Worm (Caenorhabditis elegans) whole organism, L1 larva: ENCODE results near the gene srj-25.

Experiments used
- C16A3.4 ChIP-seq: fragments of 150-350 bp; optimal IDR thresholded peaks from 2 replicates; lab custom pipeline; 2014; ENCODE audit warnings: missing biosample characterization, missing genetic modification characterization
- alr-1 ChIP-seq: fragments of 200-800 bp; sonication (Bioruptor generic); optimal IDR thresholded peaks from 2 replicates; lab custom pipeline; 2018; ENCODE audit warnings: borderline replicate concordance, mild to moderate bottlenecking, missing genetic modification characterization, missing compliant biosample characterization
- blmp-1 ChIP-seq: fragments of 150-350 bp; optimal IDR thresholded peaks from 2 replicates; lab custom pipeline; 2014; ENCODE audit warnings: missing biosample characterization, missing genetic modification characterization
- ceh-63 ChIP-seq: fragments of 200-800 bp; sonication (Bioruptor generic); optimal IDR thresholded peaks from 2 replicates; lab custom pipeline; 2018; ENCODE audit warnings: mild to moderate bottlenecking, missing genetic modification characterization, missing compliant biosample characterization
- ceh-8 ChIP-seq: fragments of 200-800 bp; sonication (Bioruptor generic); optimal IDR thresholded peaks from 2 replicates; lab custom pipeline; 2018; ENCODE audit warnings: mild to moderate bottlenecking, missing genetic modification characterization, moderate library complexity, missing compliant biosample characterization
- ces-1 ChIP-seq: fragments of 150-350 bp; optimal IDR thresholded peaks from 2 replicates; lab custom pipeline; 2014; ENCODE audit warnings: missing biosample characterization, missing genetic modification reagents, missing genetic modification characterization
- dpl-1 ChIP-seq, 3 experiments: fragments of 150-350 bp in 2 of 3; sonication (generic microtip) in 1 of 3; optimal IDR thresholded peaks; 2 replicates each; lab custom pipeline; 2014 to 2017; ENCODE audit warnings: missing biosample characterization in 3 of 3, missing genetic modification characterization in 3 of 3, missing genetic modification reagents in 3 of 3
- dsc-1 ChIP-seq: sonication (generic microtip); optimal IDR thresholded peaks from 2 replicates; lab custom pipeline; 2016; ENCODE audit warnings: mild to moderate bottlenecking, missing genetic modification characterization, missing compliant biosample characterization
- efl-1 ChIP-seq, 4 experiments: fragments of 150-350 bp; optimal IDR thresholded peaks in 3 of 4; peaks in 1 of 4; 1 replicate in 1 of 4; 2 replicates in 3 of 4; lab custom pipeline; 2014; ENCODE audit warnings: missing biosample characterization in 2 of 4, missing genetic modification characterization in 2 of 4, missing genetic modification reagents in 2 of 4
- efl-3 ChIP-seq: fragments of 200-800 bp; sonication (Bioruptor generic); optimal IDR thresholded peaks from 2 replicates; lab custom pipeline; 2018; ENCODE audit warnings: mild to moderate bottlenecking, missing genetic modification characterization, missing compliant biosample characterization
- ets-5 ChIP-seq: fragments of 200-800 bp; sonication (Bioruptor generic); IDR thresholded peaks from 2 replicates; pipeline ENCODE4 v1.3.6; 2022; ENCODE audit warnings: missing genetic modification characterization, missing compliant biosample characterization
- fkh-10 ChIP-seq: sonication (generic microtip); optimal IDR thresholded peaks from 2 replicates; lab custom pipeline; 2017; ENCODE audit warnings: missing biosample characterization, missing genetic modification reagents, missing genetic modification characterization
- fos-1 ChIP-seq: fragments of 150-350 bp; optimal IDR thresholded peaks from 2 replicates; lab custom pipeline; 2014; ENCODE audit warnings: missing biosample characterization, missing genetic modification characterization
- grh-1 ChIP-seq: fragments of 200-800 bp; sonication (Bioruptor generic); IDR thresholded peaks from 2 replicates; pipeline ENCODE4 v1.3.6; 2022; ENCODE audit warnings: missing genetic modification reagents, missing genetic modification characterization, missing compliant biosample characterization
- jun-1 ChIP-seq: fragments of 150-350 bp; optimal IDR thresholded peaks from 2 replicates; lab custom pipeline; 2014; ENCODE audit warnings: missing biosample characterization, missing genetic modification reagents, missing genetic modification characterization
- lsy-2 ChIP-seq, 2 experiments: fragments of 150-350 bp; optimal IDR thresholded peaks; 2 replicates each; lab custom pipeline; 2014; ENCODE audit warnings: missing biosample characterization in 2 of 2, missing genetic modification characterization in 2 of 2
- mdl-1 ChIP-seq, 2 experiments: fragments of 150-350 bp; optimal IDR thresholded peaks; 2 replicates each; lab custom pipeline; 2014 to 2017; ENCODE audit warnings: missing biosample characterization in 2 of 2, missing genetic modification characterization in 2 of 2, inconsistent platforms in 1 of 2
- mep-1 ChIP-seq: fragments of 150-350 bp; optimal IDR thresholded peaks from 2 replicates; lab custom pipeline; 2014; ENCODE audit warnings: missing biosample characterization, missing genetic modification characterization
- nhr-12 ChIP-seq: sonication (generic microtip); optimal IDR thresholded peaks from 2 replicates; lab custom pipeline; 2017; ENCODE audit warnings: missing biosample characterization, missing genetic modification characterization
- nhr-20 ChIP-seq: sonication (generic microtip); optimal IDR thresholded peaks from 2 replicates; lab custom pipeline; 2016; ENCODE audit warnings: mild to moderate bottlenecking, missing genetic modification characterization, missing compliant biosample characterization
- nhr-237 ChIP-seq: fragments of 150-350 bp; optimal IDR thresholded peaks from 2 replicates; lab custom pipeline; 2014; ENCODE audit warnings: missing biosample characterization, missing genetic modification characterization
- nhr-47 ChIP-seq: sonication (generic microtip); optimal IDR thresholded peaks from 2 replicates; lab custom pipeline; 2016; ENCODE audit warnings: mild to moderate bottlenecking, missing genetic modification characterization, moderate library complexity, missing compliant biosample characterization
- nhr-76 ChIP-seq: sonication (generic microtip); optimal IDR thresholded peaks from 2 replicates; lab custom pipeline; 2017; ENCODE audit warnings: missing biosample characterization, missing genetic modification characterization
- nhr-84 ChIP-seq: sonication (generic microtip); optimal IDR thresholded peaks from 2 replicates; lab custom pipeline; 2017; ENCODE audit warnings: missing biosample characterization, missing genetic modification characterization
- nhr-85 ChIP-seq: sonication (generic microtip); peaks from one replicate; lab custom pipeline; 2016; ENCODE audit warnings: missing genetic modification characterization, inconsistent platforms, missing compliant biosample characterization
- pqm-1 ChIP-seq: sonication (generic microtip); optimal IDR thresholded peaks from 3 replicates; lab custom pipeline; 2017; ENCODE audit warnings: missing biosample characterization, missing genetic modification characterization
- snu-23 ChIP-seq: sonication (generic microtip); optimal IDR thresholded peaks from 2 replicates; lab custom pipeline; 2016; ENCODE audit warnings: missing genetic modification characterization, missing compliant biosample characterization
- sox-4 ChIP-seq: sonication (generic microtip); optimal IDR thresholded peaks from 2 replicates; lab custom pipeline; 2016; ENCODE audit warnings: missing genetic modification characterization, missing compliant biosample characterization
- sup-37 ChIP-seq: fragments of 200-800 bp; sonication (Bioruptor generic); optimal IDR thresholded peaks from 2 replicates; lab custom pipeline; 2018; ENCODE audit warnings: mild to moderate bottlenecking, missing genetic modification characterization, missing compliant biosample characterization
- tlp-1 ChIP-seq: fragments of 150-350 bp; optimal IDR thresholded peaks from 2 replicates; lab custom pipeline; 2014; ENCODE audit warnings: missing biosample characterization, missing genetic modification characterization
- unc-130 ChIP-seq: fragments of 150-350 bp; optimal IDR thresholded peaks from 2 replicates; lab custom pipeline; 2017; ENCODE audit warnings: missing biosample characterization, missing genetic modification characterization, inconsistent platforms
- xbp-1 ChIP-seq: sonication (generic microtip); optimal IDR thresholded peaks from 2 replicates; lab custom pipeline; 2016; ENCODE audit warnings: missing genetic modification characterization, missing compliant biosample characterization
- zag-1 ChIP-seq: fragments of 150-350 bp; optimal IDR thresholded peaks from 2 replicates; lab custom pipeline; 2014; ENCODE audit warnings: missing biosample characterization, missing genetic modification characterization
- zip-4 ChIP-seq: fragments of 200-800 bp; sonication (Bioruptor generic); optimal IDR thresholded peaks from 2 replicates; lab custom pipeline; 2018; ENCODE audit warnings: mild to moderate bottlenecking, missing genetic modification characterization, moderate library complexity, missing compliant biosample characterization

The srj-25 gene

ce11 chrV:752679-753333 is 16.7 kb upstream of the srj-25 start, which contains the start of the genes str-262 and srp-1:
Gene str-262 (minus strand): TSS chrV:752779.
Gene srp-1 (plus strand): TSS chrV:753283.
- no peak for TF ChIP-seq nhr-84
- TF ChIP-seq mdl-1 (tag; optimal IDR thresholded peaks at IDR 0.05; lab: Kevin White, UChicago): no peak
- TF ChIP-seq nhr-12 (tag; lab: Kevin White, UChicago): no peak
- TF ChIP-seq fkh-10 (GFP tag; lab: Kevin White, UChicago): no peak
- TF ChIP-seq nhr-85 (tag; lab: Kevin White, UChicago): no peak
- TF ChIP-seq nhr-47 (tag; lab: Kevin White, UChicago): no peak
- no peak for TF ChIP-seq dsc-1 (tag; lab: Kevin White, UChicago)
- no peak for TF ChIP-seq unc-130 (tag; lab: Kevin White, UChicago)
- no peak for TF ChIP-seq xbp-1 (tag; lab: Kevin White, UChicago)
- no peak for TF ChIP-seq pqm-1
- TF ChIP-seq zag-1 (tag; lab: Kevin White, UChicago): no peak
- no peak for TF ChIP-seq dpl-1 (GFP tag; optimal IDR thresholded peaks at IDR 0.05; lab: Kevin White, UChicago)
- no peak for TF ChIP-seq zip-4 (GFP tag; lab: Kevin White, UChicago)
- TF ChIP-seq jun-1 (tag; lab: Kevin White, UChicago): no peak
- no peak for TF ChIP-seq ets-5 (GFP tag; lab: Robert Waterston, UW)
- no peak for TF ChIP-seq tlp-1 (tag; lab: Kevin White, UChicago)
- TF ChIP-seq C16A3.4: no peak
- no peak for TF ChIP-seq blmp-1 (tag; lab: Kevin White, UChicago)
- no peak for TF ChIP-seq efl-3 (GFP tag; lab: Kevin White, UChicago)

ce11 chrV:748044-748443 is 12.0 kb upstream of the srj-25 start, which contains the start of gene sri-4:
Gene sri-4 (plus strand): TSS chrV:748344.
- TF ChIP-seq snu-23 (no peak), mep-1 (tag; lab: Kevin White, UChicago) (no peak), grh-1 (GFP tag; lab: Robert Waterston, UW) (no peak)

- no peak for TF ChIP-seq lsy-2 (tag; optimal IDR thresholded peaks at IDR 0.05; lab: Kevin White, UChicago)
These were observed 7.3 kb upstream of the srj-25 start, which contains the start of gene str-134 for ce11 chrV:743348-743747. Gene str-134 (plus strand): TSS chrV:743648.

- TF ChIP-seq nhr-85 (tag; lab: Kevin White, UChicago) (no peak), efl-1 (optimal IDR thresholded peaks at IDR 0.05; lab: Kevin White, UChicago) (no peak), efl-1 (GFP tag; optimal IDR thresholded peaks at IDR 0.05 in 1 of 2; lab: Kevin White, UChicago) (peak in 1 of 2 experiments; percentile 32), sox-4 (tag; lab: Kevin White, UChicago) (no peak), ces-1 (GFP tag; lab: Kevin White, UChicago) (no peak)
These were observed 5.7 kb upstream of the srj-25 start, which contains the start of gene C05E4.7 for ce11 chrV:741820-742219. Gene C05E4.7 (plus strand): TSS chrV:742120.

ce11 chrV:738770-739169 is 2.7 kb upstream of the srj-25 start, which contains the start of gene srj-24:
Gene srj-24 (minus strand): TSS chrV:738870.
- no peak for TF ChIP-seq ceh-63 (GFP tag; lab: Kevin White, UChicago)
- TF ChIP-seq nhr-20 (tag; lab: Kevin White, UChicago): no peak
- no peak for TF ChIP-seq nhr-237 (tag; lab: Kevin White, UChicago)
- TF ChIP-seq nhr-47 (tag; lab: Kevin White, UChicago): no peak
- TF ChIP-seq alr-1: no peak
- no peak for TF ChIP-seq fkh-10 (GFP tag; lab: Kevin White, UChicago)
- no peak for TF ChIP-seq jun-1 (tag; lab: Kevin White, UChicago)
- no peak for TF ChIP-seq nhr-76 (tag; lab: Kevin White, UChicago)
- no peak for TF ChIP-seq sup-37 (GFP tag; lab: Kevin White, UChicago)
- TF ChIP-seq zag-1 (tag; lab: Kevin White, UChicago): no peak
- no peak for TF ChIP-seq dpl-1 (GFP tag; optimal IDR thresholded peaks at IDR 0.05; lab: Kevin White, UChicago)
- no peak for TF ChIP-seq nhr-85 (tag; lab: Kevin White, UChicago)
- no peak for TF ChIP-seq zip-4 (GFP tag; lab: Kevin White, UChicago)
- TF ChIP-seq ceh-8 (GFP tag; lab: Kevin White, UChicago): no peak
- no peak for TF ChIP-seq fos-1 (tag; lab: Kevin White, UChicago)
